Fruit fly (Drosophila melanogaster) Kc167 (cell line): ENCODE data around the gene CG13385.

Experiments
- Myc ChIP-seq: fragments of >200 bp; optimal IDR thresholded peaks from 2 replicates; lab custom pipeline; 2017; ENCODE audit warnings: missing external identifiers
- h ChIP-seq: fragments of >200 bp; optimal IDR thresholded peaks from 3 replicates; lab custom pipeline; 2018; ENCODE audit warnings: missing external identifiers
- psq ChIP-seq: fragments of >200 bp; optimal IDR thresholded peaks from 2 replicates; lab custom pipeline; 2017; ENCODE audit warnings: missing external identifiers
- ttk ChIP-seq: sonication (Bioruptor generic); optimal IDR thresholded peaks from 2 replicates; lab custom pipeline; 2017; ENCODE audit warnings: missing external identifiers

dm6 chr2L:8417562-8417961 lies 21.1 kb downstream of the CG13385 start:
- TF ChIP-seq h = no peak
- TF ChIP-seq Myc (lab: Kevin White, UChicago) = no peak
- TF ChIP-seq ttk = no peak
- TF ChIP-seq psq (lab: Kevin White, UChicago) = no peak
